Fruit fly (Drosophila melanogaster) whole organism, embryonic: ENCODE results near the gene CG14966.

Experiments
- Abd-B ChIP-seq: fragments of 200-800 bp; sonication (Bioruptor generic); optimal IDR thresholded peaks from 2 replicates; lab custom pipeline; 2018; ENCODE audit warnings: missing biosample characterization, mild to moderate bottlenecking, missing genetic modification characterization, moderate library complexity
- Atf6 ChIP-seq: fragments of 200-800 bp; sonication (Bioruptor generic); IDR thresholded peaks from 2 replicates; pipeline ENCODE4 v1.3.6; 2022; ENCODE audit warnings: missing biosample characterization, missing genetic modification characterization
- Bteb2 ChIP-seq: fragments of 200-800 bp; sonication (Bioruptor generic); optimal IDR thresholded peaks from 2 replicates; lab custom pipeline; 2016; ENCODE audit warnings: missing biosample characterization, missing genetic modification characterization
- CG10462 ChIP-seq: fragments of 200-800 bp; sonication (Bioruptor generic); optimal IDR thresholded peaks from 2 replicates; lab custom pipeline; 2016; ENCODE audit warnings: missing biosample characterization, missing genetic modification characterization
- CG12744 ChIP-seq: fragments of 200-800 bp; sonication (Bioruptor generic); optimal IDR thresholded peaks from 2 replicates; lab custom pipeline; 2016; ENCODE audit warnings: missing biosample characterization, missing genetic modification characterization
- CG13296 ChIP-seq: fragments of 200-800 bp; sonication (Bioruptor generic); optimal IDR thresholded peaks from 3 replicates; lab custom pipeline; 2018; ENCODE audit warnings: missing biosample characterization, mild to moderate bottlenecking, missing genetic modification characterization
- CG1529 ChIP-seq: fragments of 200-800 bp; sonication (Bioruptor generic); optimal IDR thresholded peaks from 3 replicates; lab custom pipeline; 2018; ENCODE audit warnings: missing biosample characterization, missing genetic modification characterization
- CG3065 ChIP-seq: fragments of 200-800 bp; sonication (Bioruptor generic); optimal IDR thresholded peaks from 2 replicates; lab custom pipeline; 2016; ENCODE audit warnings: missing biosample characterization, missing genetic modification characterization
- CG31388 ChIP-seq: fragments of 200-800 bp; sonication (Bioruptor generic); optimal IDR thresholded peaks from 2 replicates; lab custom pipeline; 2016; ENCODE audit warnings: missing biosample characterization, missing genetic modification characterization
- CG32532 ChIP-seq: fragments of 200-800 bp; sonication (Bioruptor generic); IDR thresholded peaks from 2 replicates; pipeline ENCODE4 v1.3.6; 2022; ENCODE audit warnings: missing biosample characterization, missing genetic modification characterization
- CG32767 ChIP-seq: fragments of 200-800 bp; sonication (Bioruptor generic); IDR thresholded peaks from 2 replicates; pipeline ENCODE4 v1.3.6; 2022; ENCODE audit warnings: missing biosample characterization, missing genetic modification characterization
- CG33213 ChIP-seq: fragments of 200-800 bp; sonication (Bioruptor generic); optimal IDR thresholded peaks from 3 replicates; lab custom pipeline; 2016; ENCODE audit warnings: missing biosample characterization, missing genetic modification characterization
- CG5245 ChIP-seq: fragments of 200-800 bp; sonication (Bioruptor generic); optimal IDR thresholded peaks from 3 replicates; lab custom pipeline; 2016; ENCODE audit warnings: missing biosample characterization, missing genetic modification characterization
- CG6854 ChIP-seq: fragments of 200-800 bp; sonication (Bioruptor generic); optimal IDR thresholded peaks from 3 replicates; lab custom pipeline; 2017; ENCODE audit warnings: missing biosample characterization, mild to moderate bottlenecking, missing genetic modification characterization
- CG8290 ChIP-seq, 3 experiments: fragments of 200-800 bp; sonication (Bioruptor generic); optimal IDR thresholded peaks; 2 replicates each; lab custom pipeline; 2016 to 2019; ENCODE audit warnings: missing biosample characterization in 3 of 3, missing genetic modification characterization in 3 of 3, mild to moderate bottlenecking in 2 of 3, moderate library complexity in 1 of 3
- CG8388 ChIP-seq: fragments of 200-800 bp; sonication (Bioruptor generic); optimal IDR thresholded peaks from 2 replicates; lab custom pipeline; 2019; ENCODE audit warnings: missing biosample characterization, mild to moderate bottlenecking, missing genetic modification characterization, moderate library complexity
- CG8924 ChIP-seq: fragments of 200-800 bp; optimal IDR thresholded peaks from 3 replicates; lab custom pipeline; 2019; ENCODE audit warnings: missing biosample characterization, mild to moderate bottlenecking, missing genetic modification characterization, moderate library complexity
- CTCF ChIP-seq: fragments of 200-800 bp; sonication (Bioruptor generic); optimal IDR thresholded peaks from 2 replicates; lab custom pipeline; 2017; ENCODE audit warnings: missing biosample characterization, mild to moderate bottlenecking, missing genetic modification characterization, moderate library complexity
- Dip2 ChIP-seq: fragments of 200-800 bp; sonication (Bioruptor generic); IDR thresholded peaks from 2 replicates; pipeline ENCODE4 v1.3.6; 2022; ENCODE audit warnings: missing biosample characterization, missing genetic modification characterization
- H15 ChIP-seq: fragments of 200-800 bp; sonication (Bioruptor generic); IDR thresholded peaks from 3 replicates; pipeline ENCODE4 v1.3.6; 2022; ENCODE audit warnings: missing biosample characterization, missing genetic modification characterization
- Hmx ChIP-seq: fragments of 200-800 bp; sonication (Bioruptor generic); optimal IDR thresholded peaks from 2 replicates; lab custom pipeline; 2016; ENCODE audit warnings: missing biosample characterization, missing genetic modification characterization
- Nf-YA ChIP-seq: fragments of 200-800 bp; sonication (Bioruptor generic); IDR thresholded peaks from 2 replicates; pipeline ENCODE4 v1.3.6; 2022; ENCODE audit warnings: missing biosample characterization, missing genetic modification characterization
- Oaz ChIP-seq: fragments of 200-800 bp; sonication (Bioruptor generic); IDR thresholded peaks from 2 replicates; pipeline ENCODE4 v1.3.6; 2022; ENCODE audit warnings: missing biosample characterization, missing genetic modification characterization
- Optix ChIP-seq: fragments of 200-800 bp; sonication (Bioruptor generic); IDR thresholded peaks from 3 replicates; pipeline ENCODE4 v1.3.6; 2022; ENCODE audit warnings: missing biosample characterization, missing genetic modification characterization
- Rfx ChIP-seq: fragments of 200-800 bp; sonication (Bioruptor generic); IDR thresholded peaks from 2 replicates; pipeline ENCODE4 v1.3.6; 2022; ENCODE audit warnings: missing biosample characterization, missing genetic modification characterization
- Sin3A ChIP-seq: fragments of >200 bp; optimal IDR thresholded peaks from 2 replicates; lab custom pipeline; 2018
- Sry-β ChIP-seq: fragments of 200-800 bp; sonication (Bioruptor generic); optimal IDR thresholded peaks from 2 replicates; lab custom pipeline; 2018; ENCODE audit warnings: missing biosample characterization, mild to moderate bottlenecking, missing genetic modification characterization, moderate library complexity
- Taf1 ChIP-seq: fragments of 200-800 bp; sonication (Bioruptor generic); IDR thresholded peaks from 2 replicates; pipeline ENCODE4 v1.3.6; 2022; ENCODE audit warnings: missing biosample characterization, missing genetic modification characterization
- Trl ChIP-seq, 3 experiments: fragments of >200 bp in 2 of 3; fragments of 200-800 bp in 1 of 3; sonication (Bioruptor generic) in 1 of 3; optimal IDR thresholded peaks; 2 replicates in 1 of 3; 3 replicates in 2 of 3; lab custom pipeline; 2016 to 2017; ENCODE audit warnings: missing biosample characterization in 1 of 3, missing genetic modification characterization in 1 of 3
- cas ChIP-seq: fragments of 200-800 bp; sonication (Bioruptor generic); IDR thresholded peaks from 2 replicates; pipeline ENCODE4 v1.3.6; 2022; ENCODE audit warnings: missing biosample characterization, missing genetic modification characterization
- ci ChIP-seq: fragments of 200-800 bp; sonication (Bioruptor generic); IDR thresholded peaks from 3 replicates; pipeline ENCODE4 v1.3.6; 2022; ENCODE audit warnings: missing biosample characterization, missing genetic modification characterization
- dmrt99B ChIP-seq: fragments of 200-800 bp; sonication (Bioruptor generic); optimal IDR thresholded peaks from 2 replicates; lab custom pipeline; 2018; ENCODE audit warnings: missing biosample characterization, mild to moderate bottlenecking, missing genetic modification characterization, moderate library complexity
- eyg ChIP-seq: fragments of 200-800 bp; sonication (Bioruptor generic); optimal IDR thresholded peaks from 3 replicates; lab custom pipeline; 2016; ENCODE audit warnings: missing biosample characterization, missing genetic modification characterization
- fd64A ChIP-seq: fragments of 200-800 bp; sonication (Bioruptor generic); optimal IDR thresholded peaks from 3 replicates; lab custom pipeline; 2018; ENCODE audit warnings: missing biosample characterization, mild to moderate bottlenecking, missing genetic modification characterization
- fu2 ChIP-seq: fragments of 200-800 bp; sonication (Bioruptor generic); optimal IDR thresholded peaks from 2 replicates; lab custom pipeline; 2016; ENCODE audit warnings: missing biosample characterization, missing genetic modification characterization
- gsb ChIP-seq: fragments of 200-800 bp; sonication (Bioruptor generic); IDR thresholded peaks from 2 replicates; pipeline ENCODE4 v1.3.6; 2022; ENCODE audit warnings: missing biosample characterization, missing genetic modification characterization
- gt ChIP-seq: fragments of 200-800 bp; sonication (Bioruptor generic); IDR thresholded peaks from 2 replicates; pipeline ENCODE4 v1.3.6; 2022; ENCODE audit warnings: missing biosample characterization, missing genetic modification characterization
- h ChIP-seq: fragments of >200 bp; optimal IDR thresholded peaks from 2 replicates; lab custom pipeline; 2017
- ham ChIP-seq: fragments of 200-800 bp; sonication (Bioruptor generic); IDR thresholded peaks from 2 replicates; pipeline ENCODE4 v1.3.6; 2022; ENCODE audit warnings: missing biosample characterization, missing genetic modification characterization
- hb ChIP-seq: fragments of 200-800 bp; sonication (Bioruptor generic); IDR thresholded peaks from 3 replicates; pipeline ENCODE4 v1.3.6; 2022; ENCODE audit warnings: missing biosample characterization, missing genetic modification characterization; ENCODE audit not compliant: partially characterized antibody
- her ChIP-seq: fragments of 200-800 bp; sonication (Bioruptor generic); optimal IDR thresholded peaks from 2 replicates; lab custom pipeline; 2016; ENCODE audit warnings: missing biosample characterization, missing genetic modification characterization
- kah ChIP-seq: fragments of 200-800 bp; sonication (Bioruptor generic); optimal IDR thresholded peaks from 2 replicates; lab custom pipeline; 2018; ENCODE audit warnings: missing biosample characterization, mild to moderate bottlenecking, missing genetic modification characterization
- knrl ChIP-seq: fragments of 200-800 bp; sonication (Bioruptor generic); IDR thresholded peaks from 3 replicates; pipeline ENCODE4 v1.3.6; 2022; ENCODE audit warnings: missing biosample characterization, missing genetic modification characterization; ENCODE audit not compliant: partially characterized antibody
- mam ChIP-seq: fragments of 200-800 bp; sonication (Bioruptor generic); optimal IDR thresholded peaks from 3 replicates; lab custom pipeline; 2016; ENCODE audit warnings: missing biosample characterization, missing genetic modification characterization
- pfk ChIP-seq: fragments of 200-800 bp; sonication (Bioruptor generic); optimal IDR thresholded peaks from 2 replicates; lab custom pipeline; 2018; ENCODE audit warnings: missing biosample characterization, mild to moderate bottlenecking, missing genetic modification characterization, moderate library complexity
- pum ChIP-seq: fragments of 200-800 bp; sonication (Bioruptor generic); optimal IDR thresholded peaks from 2 replicates; lab custom pipeline; 2016; ENCODE audit warnings: missing biosample characterization, missing genetic modification characterization
- rib ChIP-seq: fragments of 200-800 bp; sonication (Bioruptor generic); IDR thresholded peaks from 2 replicates; pipeline ENCODE4 v1.3.6; 2022; ENCODE audit warnings: missing biosample characterization, missing genetic modification characterization
- schlank ChIP-seq: fragments of 200-800 bp; sonication (Bioruptor generic); optimal IDR thresholded peaks from 2 replicates; lab custom pipeline; 2018; ENCODE audit warnings: missing biosample characterization, mild to moderate bottlenecking, missing genetic modification characterization
- sens ChIP-seq: fragments of 200-800 bp; sonication (Bioruptor generic); peaks from one replicate; lab custom pipeline; 2016; ENCODE audit warnings: missing biosample characterization, missing genetic modification characterization
- sima ChIP-seq: fragments of 200-800 bp; sonication (Bioruptor generic); optimal IDR thresholded peaks from 2 replicates; lab custom pipeline; 2016; ENCODE audit warnings: missing biosample characterization, missing genetic modification characterization
- tup ChIP-seq: fragments of 200-800 bp; sonication (Bioruptor generic); optimal IDR thresholded peaks from 2 replicates; lab custom pipeline; 2016; ENCODE audit warnings: missing biosample characterization, mild to moderate bottlenecking, missing genetic modification characterization, moderate library complexity
- vvl ChIP-seq: fragments of 200-800 bp; sonication (Bioruptor generic); IDR thresholded peaks from 2 replicates; pipeline ENCODE4 v1.3.6; 2022; ENCODE audit warnings: missing biosample characterization, missing genetic modification characterization

CG14966 gene

dm6 chr3L:3149060-3149872 lies 48.2 kb downstream of the CG14966 start (continued):
- TF ChIP-seq gsb (GFP tag; lab: Robert Waterston, UW) (no peak), CG1529 (no peak), cas (GFP tag; lab: Robert Waterston, UW) (no peak), schlank (no peak), CG13296 (peak; percentile 51), CG32767 (GFP tag; lab: Robert Waterston, UW) (no peak), CG8290 (GFP tag; optimal IDR thresholded peaks at IDR 0.05; lab: Kevin White, UChicago) (no peak), CG8290 (tag; optimal IDR thresholded peaks at IDR 0.05; lab: Kevin White, UChicago) (no peak), Abd-B (GFP tag; lab: Kevin White, UChicago) (no peak), her (no peak), CG6854 (GFP tag; lab: Kevin White, UChicago) (peak; percentile 45), kah (GFP tag; lab: Kevin White, UChicago) (no peak), Hmx (GFP tag; lab: Kevin White, UChicago) (no peak), Atf6 (GFP tag; lab: Robert Waterston, UW) (peak; percentile 51; the same call in 1 of the 2 replicates), pum (GFP tag; lab: Kevin White, UChicago) (no peak), CG10462 (GFP tag; lab: Kevin White, UChicago) (no peak), sima (GFP tag; lab: Kevin White, UChicago) (no peak), CG8388 (no peak), mam (GFP tag; lab: Kevin White, UChicago) (no peak), Optix (GFP tag; lab: Robert Waterston, UW) (no peak), Taf1 (no peak), Nf-YA (GFP tag; lab: Robert Waterston, UW) (no peak), fd64A (GFP tag; lab: Kevin White, UChicago) (no peak), Sry-β (GFP tag; lab: Kevin White, UChicago) (no peak), Trl (optimal IDR thresholded peaks at IDR 0.05; lab: Kevin White, UChicago) (peak; percentile 78 to 92), Trl (GFP tag; optimal IDR thresholded peaks at IDR 0.05; lab: Kevin White, UChicago) (no peak), CG12744 (GFP tag; lab: Kevin White, UChicago) (no peak), H15 (GFP tag; lab: Robert Waterston, UW) (no peak), ci (GFP tag; lab: Robert Waterston, UW) (0 out of 3 replicates have a peak, but pooled peaks have one; percentile 12), knrl (GFP tag; lab: Robert Waterston, UW) (no peak; the same call in 2 of the 3 replicates), CTCF (GFP tag; lab: Kevin White, UChicago) (no peak), CG5245 (GFP tag; lab: Kevin White, UChicago) (no peak), tup (GFP tag; lab: Kevin White, UChicago) (no peak), Sin3A (lab: Kevin White, UChicago) (no peak), CG32532 (GFP tag; lab: Robert Waterston, UW) (no peak; the same call in 1 of the 2 replicates), fu2 (GFP tag; lab: Kevin White, UChicago) (no peak), eyg (peak; percentile 1), hb (no peak), vvl (GFP tag; lab: Robert Waterston, UW) (peak; percentile 33; the same call in 1 of the 2 replicates), h (no peak), sens (no peak), Bteb2 (GFP tag; lab: Kevin White, UChicago) (no peak), Oaz (no peak), pfk (GFP tag; lab: Kevin White, UChicago) (peak; percentile 30), CG33213 (GFP tag; lab: Kevin White, UChicago) (no peak), CG3065 (GFP tag; lab: Kevin White, UChicago) (no peak), CG31388 (GFP tag; lab: Kevin White, UChicago) (no peak), gt (no peak), CG8924 (tag; lab: Kevin White, UChicago) (peak; percentile 16), rib (GFP tag; lab: Robert Waterston, UW) (peak; percentile 86), dmrt99B (no peak), Dip2 (GFP tag; lab: Robert Waterston, UW) (no peak), Rfx (GFP tag; lab: Robert Waterston, UW) (peak; percentile 27; the same call in 1 of the 2 replicates), ham (GFP tag; lab: Robert Waterston, UW) (no peak)
